Worm (Caenorhabditis elegans): ENCODE measurements around the gene F48F7.3.

Gene F48F7.3

DNA sequence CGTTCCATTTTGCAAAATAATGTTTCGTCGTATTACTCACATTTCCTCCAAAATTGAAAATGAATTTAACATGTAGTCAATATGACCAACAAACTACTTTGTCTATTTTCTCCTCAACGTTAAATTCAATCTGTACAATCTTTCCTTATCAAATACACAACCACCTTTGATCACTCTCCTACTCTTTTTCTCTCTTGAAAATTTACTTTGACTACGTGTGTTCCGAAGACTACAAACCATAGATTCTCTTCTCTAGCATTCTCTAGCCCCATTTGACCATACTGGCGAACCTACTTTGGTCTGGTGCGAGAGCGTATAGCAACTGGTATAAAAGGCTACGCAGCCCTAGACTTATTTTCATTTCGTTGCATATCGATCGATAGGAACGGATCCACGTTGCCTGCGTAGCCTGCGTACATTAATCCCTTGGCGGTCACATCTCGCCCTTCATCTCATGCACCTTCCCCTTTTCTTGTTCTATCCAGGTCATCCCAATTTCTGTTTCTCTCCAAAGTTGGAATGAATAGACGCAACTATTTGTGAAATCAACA lies 37.0 kb downstream of the F48F7.3 start (continued):
- no peak for TF ChIP-seq ZK546.5 (tag; optimal IDR thresholded peaks at IDR 0.05)
- TF ChIP-seq eor-1 (tag; optimal IDR thresholded peaks at IDR 0.05) = no peak

DNA sequence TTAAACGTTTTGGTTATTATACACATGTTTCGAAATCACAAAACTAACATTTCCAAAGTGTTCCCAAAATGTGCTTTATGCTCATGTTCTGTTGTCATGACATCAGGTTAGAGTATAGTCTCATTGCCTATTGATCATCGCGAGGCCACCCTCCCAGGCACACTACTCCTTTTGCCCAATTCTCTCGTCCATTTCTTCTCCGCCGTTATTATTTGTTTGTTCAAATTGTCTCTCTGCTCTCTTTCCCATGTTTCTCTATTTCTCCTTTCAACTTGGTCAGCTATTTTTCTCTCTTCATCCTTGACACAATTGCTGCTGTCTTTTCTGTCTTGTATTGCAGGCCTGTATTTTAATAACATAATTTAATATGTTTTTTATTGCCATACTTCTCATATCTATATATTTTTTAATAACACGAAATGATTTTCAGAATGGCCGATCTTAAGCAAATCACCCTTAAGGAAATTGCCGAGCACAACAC lies 38.2 kb downstream of the F48F7.3 start, which contains the start of gene cytb-5.1:
Gene cytb-5.1, plus strand, starts transcription at position 431 of the 481 bp plus-strand sequence.
- TF ChIP-seq tbx-2 (tag; optimal IDR thresholded peaks at IDR 0.05) (no peak), jun-1 (tag; optimal IDR thresholded peaks at IDR 0.05) (peak; percentile 24), R02D3.7 (tag; optimal IDR thresholded peaks at IDR 0.05) (no peak), zag-1 (tag; optimal IDR thresholded peaks at IDR 0.05) (no peak), hmg-11 (tag; optimal IDR thresholded peaks at IDR 0.05) (no peak), elt-2 (tag; optimal IDR thresholded peaks at IDR 0.05) (peak; percentile 78), nhr-77 (tag; optimal IDR thresholded peaks at IDR 0.05) (no peak), ceh-9 (tag; optimal IDR thresholded peaks at IDR 0.05) (no peak), ceh-28 (tag; optimal IDR thresholded peaks at IDR 0.05) (no peak), fos-1 (tag; optimal IDR thresholded peaks at IDR 0.05) (no peak), snpc-4 (tag; optimal IDR thresholded peaks at IDR 0.05) (no peak), ztf-4 (tag; optimal IDR thresholded peaks at IDR 0.05) (no peak), ZK546.5 (tag; optimal IDR thresholded peaks at IDR 0.05) (no peak), fkh-10 (GFP tag; optimal IDR thresholded peaks at IDR 0.05) (no peak), aly-2 (tag; optimal IDR thresholded peaks at IDR 0.05) (no peak), nfya-1 (tag; optimal IDR thresholded peaks at IDR 0.05; ENCODE audit: insufficient read depth) (peak; percentile 41), ztf-11 (tag; optimal IDR thresholded peaks at IDR 0.05) (no peak), lsy-12 (tag; optimal IDR thresholded peaks at IDR 0.05) (no peak), nhr-11 (tag; optimal IDR thresholded peaks at IDR 0.05) (no peak), pqm-1 (tag; optimal IDR thresholded peaks at IDR 0.05) (peak; percentile 71), mdl-1 (tag; optimal IDR thresholded peaks at IDR 0.05) (no peak), pha-4 (tag; optimal IDR thresholded peaks at IDR 0.05) (peak; percentile 87), nhr-23 (tag; optimal IDR thresholded peaks at IDR 0.05) (peak; percentile 58), lin-15B (tag; optimal IDR thresholded peaks at IDR 0.05) (no peak), sea-2 (GFP tag; optimal IDR thresholded peaks at IDR 0.05) (no peak)

DNA sequence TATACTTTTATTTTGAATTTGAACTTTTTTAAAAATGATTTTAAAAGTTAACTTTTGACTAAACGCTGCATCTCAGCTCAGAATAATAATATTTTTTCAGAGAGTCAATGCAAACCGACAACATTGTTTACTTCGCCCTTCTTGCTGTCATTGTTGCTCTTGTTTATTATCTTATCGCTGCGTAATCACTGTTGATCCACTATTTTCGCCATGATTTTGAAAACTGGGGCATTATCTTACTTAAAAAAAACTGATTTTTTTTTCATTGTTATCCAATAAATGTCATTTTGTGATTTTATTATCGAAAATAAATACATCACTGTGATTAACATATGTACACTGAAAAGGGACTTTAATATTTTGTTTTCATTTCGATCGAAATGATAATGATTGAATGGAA lies 39.4 kb downstream of the F48F7.3 start:
- TF ChIP-seq nhr-28 (tag; optimal IDR thresholded peaks at IDR 0.05) (no peak), fkh-10 (GFP tag; optimal IDR thresholded peaks at IDR 0.05) (no peak), ceh-82 (tag; optimal IDR thresholded peaks at IDR 0.05) (no peak), daf-12 (tag; optimal IDR thresholded peaks at IDR 0.05) (no peak), nhr-43 (tag; optimal IDR thresholded peaks at IDR 0.05; ENCODE audit: poor library complexity, severe bottlenecking) (no peak), snpc-4 (tag; optimal IDR thresholded peaks at IDR 0.05) (no peak), nhr-25 (tag; optimal IDR thresholded peaks at IDR 0.05) (no peak), nfya-1 (tag; optimal IDR thresholded peaks at IDR 0.05; ENCODE audit: insufficient read depth) (no peak), aly-2 (tag; optimal IDR thresholded peaks at IDR 0.05) (no peak), ceh-16 (tag; optimal IDR thresholded peaks at IDR 0.05) (no peak), ceh-28 (tag; optimal IDR thresholded peaks at IDR 0.05) (no peak), nhr-76 (tag; optimal IDR thresholded peaks at IDR 0.05) (no peak), nhr-237 (tag; optimal IDR thresholded peaks at IDR 0.05) (no peak), lin-15B (tag; optimal IDR thresholded peaks at IDR 0.05) (no peak), pha-4 (tag; optimal IDR thresholded peaks at IDR 0.05) (no peak)

DNA sequence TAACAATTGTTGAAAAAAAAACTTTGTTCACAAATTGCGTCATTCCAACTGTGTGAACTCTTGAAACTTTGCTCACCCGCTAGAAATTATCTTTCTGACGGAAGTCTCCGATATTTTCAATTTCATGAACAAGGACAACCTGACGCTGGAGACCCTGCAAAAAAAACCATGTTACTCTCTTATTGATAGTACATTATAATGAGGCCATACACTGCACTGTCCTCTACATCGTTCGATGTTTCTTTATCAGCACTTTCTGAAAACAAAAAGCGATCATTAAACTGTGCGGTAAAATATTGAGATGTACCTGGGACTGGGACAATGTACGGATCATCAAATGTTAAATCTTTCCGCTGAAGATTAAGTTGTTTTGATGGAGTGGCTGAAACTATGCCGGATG lies 40.2 kb downstream of the F48F7.3 start:
- no peak for TF ChIP-seq lsy-12 (tag; optimal IDR thresholded peaks at IDR 0.05)
- no peak for TF ChIP-seq lin-15B (tag; optimal IDR thresholded peaks at IDR 0.05)
- TF ChIP-seq ceh-82 (tag; optimal IDR thresholded peaks at IDR 0.05) = no peak
- no peak for TF ChIP-seq nhr-76 (tag; optimal IDR thresholded peaks at IDR 0.05)
- no peak for TF ChIP-seq jun-1 (tag; optimal IDR thresholded peaks at IDR 0.05)
- no peak for TF ChIP-seq nhr-43 (tag; optimal IDR thresholded peaks at IDR 0.05; ENCODE audit: poor library complexity, severe bottlenecking)
- TF ChIP-seq elt-2 (tag; optimal IDR thresholded peaks at IDR 0.05) = peak; percentile 48
- peak; percentile 60 for TF ChIP-seq pqm-1 (tag; optimal IDR thresholded peaks at IDR 0.05)
- no peak for TF ChIP-seq nhr-12 (tag; optimal IDR thresholded peaks at IDR 0.05)
- TF ChIP-seq daf-12 (tag; optimal IDR thresholded peaks at IDR 0.05) = no peak
